Worm (Caenorhabditis elegans): Measurements from ENCODE around the gene cct-2.

The cct-2 gene

ce11 chrII:8890530-8890929, 37.0 kb upstream of the cct-2 start:
- TF ChIP-seq hlh-1 (tag; optimal IDR thresholded peaks at IDR 0.05) (no peak), elt-3 (tag; optimal IDR thresholded peaks at IDR 0.05) (peak; percentile 41), unc-62 (GFP tag; optimal IDR thresholded peaks at IDR 0.05) (peak; percentile 57), mab-5 (tag; optimal IDR thresholded peaks at IDR 0.05) (no peak), elt-1 (tag; optimal IDR thresholded peaks at IDR 0.05; ENCODE audit: borderline replicate concordance, insufficient read depth) (peak; percentile 91), zip-8 (tag; optimal IDR thresholded peaks at IDR 0.05) (no peak), flh-1 (GFP tag; optimal IDR thresholded peaks at IDR 0.05) (no peak), ceh-43 (GFP tag; optimal IDR thresholded peaks at IDR 0.05) (no peak), lsy-2 (tag; optimal IDR thresholded peaks at IDR 0.05) (no peak)

DNA sequence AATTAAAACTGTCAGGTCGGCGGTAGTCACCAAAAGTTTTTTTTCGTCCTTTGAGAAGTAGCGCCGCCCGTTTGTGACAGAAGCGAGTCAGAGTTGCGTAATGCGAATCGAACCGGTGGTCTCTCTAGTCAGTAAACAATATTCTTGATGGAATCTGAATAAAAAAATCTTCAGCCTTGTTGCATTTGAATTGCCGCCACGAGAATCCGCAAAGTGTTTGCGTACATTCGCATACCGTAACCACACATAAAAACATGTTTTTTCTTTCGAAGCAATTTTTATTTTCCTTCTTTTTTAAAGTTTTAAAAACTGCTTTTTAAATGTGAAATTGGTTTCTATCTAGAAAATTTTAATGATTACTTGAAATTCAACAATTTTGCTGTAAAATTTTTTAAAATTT, 36.5 kb upstream of the cct-2 start:
- TF ChIP-seq zip-8 (tag; optimal IDR thresholded peaks at IDR 0.05) (no peak), ceh-83 (GFP tag; optimal IDR thresholded peaks at IDR 0.05) (no peak), lsy-2 (tag; optimal IDR thresholded peaks at IDR 0.05) (peak; percentile 63), ceh-39 (tag; optimal IDR thresholded peaks at IDR 0.05) (no peak)

- TF ChIP-seq ceh-39 (tag; optimal IDR thresholded peaks at IDR 0.05) (no peak), hlh-1 (tag; optimal IDR thresholded peaks at IDR 0.05) (peak; percentile 51)
Observed at ce11 chrII:8891606-8892005, 35.9 kb upstream of the cct-2 start.

DNA sequence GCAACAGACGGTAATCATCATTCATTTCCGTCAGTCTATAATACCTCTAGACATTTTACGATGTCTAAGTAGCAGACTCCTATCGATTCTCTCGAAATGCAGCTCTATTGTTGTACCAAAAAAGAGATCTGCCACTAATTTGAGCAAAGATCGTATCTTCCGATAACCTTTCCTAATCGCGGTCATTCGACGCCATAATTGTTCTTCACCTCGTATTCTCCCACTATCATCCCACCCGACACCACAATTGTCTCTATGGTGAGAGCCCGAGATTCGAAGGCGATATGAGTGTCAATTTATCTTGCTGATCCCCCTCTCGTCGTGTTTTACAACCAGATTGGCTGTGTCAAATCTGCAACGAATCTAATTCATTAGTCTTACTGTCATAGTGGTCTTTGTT, 32.1 kb upstream of the cct-2 start:
- TF ChIP-seq hlh-1 (tag; optimal IDR thresholded peaks at IDR 0.05): peak; percentile 6
- TF ChIP-seq nhr-2 (tag; optimal IDR thresholded peaks at IDR 0.05): peak; percentile 57
- peak; percentile 90 for TF ChIP-seq elt-1 (tag; optimal IDR thresholded peaks at IDR 0.05; ENCODE audit: borderline replicate concordance, insufficient read depth)
- TF ChIP-seq nhr-237 (tag; optimal IDR thresholded peaks at IDR 0.05): no peak

DNA sequence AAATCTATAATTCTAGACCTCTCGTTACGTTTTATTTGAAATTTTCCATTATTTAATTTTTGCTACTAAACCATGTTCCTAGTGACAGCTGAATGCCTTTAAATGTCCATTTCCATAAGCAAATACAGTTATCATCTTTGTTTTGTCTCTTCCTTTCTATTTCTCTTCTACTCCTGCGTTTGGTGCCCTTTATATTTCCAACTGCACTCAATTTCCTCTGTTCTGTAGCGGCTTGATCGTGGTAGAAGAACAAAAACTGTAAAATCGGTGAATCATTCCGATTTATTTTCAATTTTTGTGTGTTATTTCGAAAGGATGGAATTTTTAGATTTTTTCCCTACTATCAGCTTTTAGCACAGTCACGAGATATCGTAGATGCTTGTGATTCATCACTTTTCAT, 31.6 kb upstream of the cct-2 start:
- TF ChIP-seq lsy-2 (tag; optimal IDR thresholded peaks at IDR 0.05) (no peak), nhr-12 (tag; optimal IDR thresholded peaks at IDR 0.05) (no peak), snpc-4 (tag; optimal IDR thresholded peaks at IDR 0.05) (no peak), ham-2 (GFP tag; optimal IDR thresholded peaks at IDR 0.05) (no peak), elt-1 (tag; optimal IDR thresholded peaks at IDR 0.05; ENCODE audit: borderline replicate concordance, insufficient read depth) (no peak), ceh-43 (GFP tag; optimal IDR thresholded peaks at IDR 0.05) (no peak), cnd-1 (tag; optimal IDR thresholded peaks at IDR 0.05) (no peak), M03D4.4 (tag; optimal IDR thresholded peaks at IDR 0.05) (no peak), nhr-237 (tag; optimal IDR thresholded peaks at IDR 0.05) (no peak), nhr-76 (tag; optimal IDR thresholded peaks at IDR 0.05) (no peak)

DNA sequence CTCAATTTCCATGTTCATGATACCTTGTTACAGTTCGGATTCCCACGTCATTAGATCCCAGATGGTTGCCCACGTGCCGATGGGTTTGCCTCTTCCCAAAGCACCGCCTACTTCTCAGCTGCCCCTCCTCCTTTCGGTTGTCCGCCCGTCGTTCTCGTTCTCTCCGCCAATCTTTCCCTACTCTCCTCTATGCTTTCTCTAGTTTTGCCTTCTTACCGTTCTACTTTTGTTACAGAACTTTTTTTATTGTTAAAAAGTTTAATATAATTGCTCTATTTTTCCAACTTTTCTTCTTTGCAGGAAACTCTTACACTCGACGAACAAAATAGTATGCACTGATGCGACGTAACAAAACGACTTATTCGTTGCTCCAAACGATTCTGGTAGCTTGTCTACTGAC, 31.0 kb upstream of the cct-2 start, which contains the start of gene lat-1:
TSS of gene lat-1 (plus strand) at position 301 of the 400 bp plus-strand sequence.
- no peak for TF ChIP-seq ceh-83 (GFP tag; optimal IDR thresholded peaks at IDR 0.05)
- TF ChIP-seq snpc-4 (tag; optimal IDR thresholded peaks at IDR 0.05): no peak
- no peak for TF ChIP-seq elt-3 (tag; optimal IDR thresholded peaks at IDR 0.05)

- TF ChIP-seq zip-8 (tag; optimal IDR thresholded peaks at IDR 0.05) (peak; percentile 49), lsy-2 (tag; optimal IDR thresholded peaks at IDR 0.05) (no peak), nhr-2 (tag; optimal IDR thresholded peaks at IDR 0.05) (peak; percentile 18)
Observed at ce11 chrII:8897244-8897643, 30.3 kb upstream of the cct-2 start.

ce11 chrII:8898582-8899356, 28.8 kb upstream of the cct-2 start:
- TF ChIP-seq ceh-83 (GFP tag; optimal IDR thresholded peaks at IDR 0.05) (peak; percentile 58), sptf-1 (tag; optimal IDR thresholded peaks at IDR 0.05) (peak; percentile 5), unc-62 (GFP tag; optimal IDR thresholded peaks at IDR 0.05) (peak; percentile 60), ztf-11 (tag; optimal IDR thresholded peaks at IDR 0.05) (no peak), sem-2 (GFP tag; optimal IDR thresholded peaks at IDR 0.05) (no peak), nhr-2 (tag; optimal IDR thresholded peaks at IDR 0.05) (peak; percentile 18), unc-39 (tag; optimal IDR thresholded peaks at IDR 0.05) (no peak), elt-1 (tag; optimal IDR thresholded peaks at IDR 0.05; ENCODE audit: borderline replicate concordance, insufficient read depth) (peak; percentile 89)

Measured in whole organism, mixed stage, embryonic.